Fruit fly (Drosophila melanogaster): Measurements from ENCODE around the gene ScsbetaA.

The ScsbetaA gene

dm6 chr3R:8984602-8985074 is 46.1 kb downstream of the ScsbetaA start, which contains the start of gene CG11970 (continued):
- TF ChIP-seq unpg (GFP tag; optimal IDR thresholded peaks at IDR 0.05) (no peak), CG32532 (GFP tag; IDR thresholded peaks at IDR 0.05) (peak; percentile 43; the same call in 1 of the 2 replicates), Jarid2 (GFP tag; optimal IDR thresholded peaks at IDR 0.05) (no peak), CG8281 (tag; optimal IDR thresholded peaks at IDR 0.05) (no peak), GATAe (GFP tag; conservative IDR thresholded peaks at IDR 0.05) (no peak), CG14014 (GFP tag; IDR thresholded peaks at IDR 0.05) (0 out of 2 replicates have a peak, but pooled peaks have one; percentile 17), Spps (tag; optimal IDR thresholded peaks at IDR 0.05) (no peak), CG2712 (tag; optimal IDR thresholded peaks at IDR 0.05) (peak; percentile 40), mirr (GFP tag; optimal IDR thresholded peaks at IDR 0.05) (no peak), pho (GFP tag; optimal IDR thresholded peaks at IDR 0.05) (peak; percentile 56), Vsx1 (GFP tag; optimal IDR thresholded peaks at IDR 0.05) (no peak), CG14441 (GFP tag; IDR thresholded peaks at IDR 0.05) (peak; percentile 41; the same call in 1 of the 2 replicates), bsh (GFP tag; optimal IDR thresholded peaks at IDR 0.05) (no peak), CG7745 (tag; optimal IDR thresholded peaks at IDR 0.05) (no peak), jumu (GFP tag; optimal IDR thresholded peaks at IDR 0.05) (peak; percentile 22), CG31365 (tag; optimal IDR thresholded peaks at IDR 0.05) (no peak), HmgD (GFP tag; optimal IDR thresholded peaks at IDR 0.05) (no peak), Pdp1 (GFP tag; optimal IDR thresholded peaks at IDR 0.05) (peak; percentile 32 to 47), Sox100B (GFP tag; optimal IDR thresholded peaks at IDR 0.05) (no peak), eyg (GFP tag; optimal IDR thresholded peaks at IDR 0.05) (peak; percentile 25), CG12659 (GFP tag; optimal IDR thresholded peaks at IDR 0.05) (peak; percentile 30), CG7839 (tag; optimal IDR thresholded peaks at IDR 0.05) (no peak), dm (GFP tag; optimal IDR thresholded peaks at IDR 0.05) (peak; percentile 61), CG15601 (tag; optimal IDR thresholded peaks at IDR 0.05) (no peak), Six4 (GFP tag; optimal IDR thresholded peaks at IDR 0.05) (no peak), sisA (GFP tag; IDR thresholded peaks at IDR 0.05) (peak; percentile 55), kay (GFP tag; optimal IDR thresholded peaks at IDR 0.05) (no peak), ro (GFP tag; IDR thresholded peaks at IDR 0.05) (no peak), trh (GFP tag; optimal IDR thresholded peaks at IDR 0.05) (no peak), CG2116 (GFP tag; optimal IDR thresholded peaks at IDR 0.05) (peak; percentile 41), Stat92E (GFP tag; optimal IDR thresholded peaks at IDR 0.05) (no peak), vnd (GFP tag; IDR thresholded peaks at IDR 0.05; ENCODE audit: partially characterized antibody) (0 out of 3 replicates have a peak, but pooled peaks have one; percentile 20), CG6689 (GFP tag; IDR thresholded peaks at IDR 0.05) (peak; percentile 34; the same call in 1 of the 2 replicates), CG15073 (GFP tag; optimal IDR thresholded peaks at IDR 0.05) (no peak), nmo (GFP tag; optimal IDR thresholded peaks at IDR 0.05) (peak; percentile 58), Opbp (GFP tag; IDR thresholded peaks at IDR 0.05; ENCODE audit: partially characterized antibody) (peak; percentile 10; the same call in 1 of the 3 replicates), CG2889 (GFP tag; IDR thresholded peaks at IDR 0.05) (0 out of 3 replicates have a peak, but pooled peaks have one; percentile 30), CG7271 (tag; optimal IDR thresholded peaks at IDR 0.05) (no peak), CG13287 (GFP tag; IDR thresholded peaks at IDR 0.05; ENCODE audit: partially characterized antibody) (peak; percentile 63), sens-2 (GFP tag; IDR thresholded peaks at IDR 0.05) (no peak), pan (optimal IDR thresholded peaks at IDR 0.05) (no peak), pan (GFP tag; optimal IDR thresholded peaks at IDR 0.05 in 1 of 2, IDR thresholded peaks at IDR 0.05 in 1 of 2) (no peak), Atf-2 (GFP tag; optimal IDR thresholded peaks at IDR 0.05) (peak; percentile 17), CG18764 (GFP tag; optimal IDR thresholded peaks at IDR 0.05) (no peak), salm (tag; optimal IDR thresholded peaks at IDR 0.05) (no peak), H15 (GFP tag; IDR thresholded peaks at IDR 0.05) (no peak), lola (GFP tag; optimal IDR thresholded peaks at IDR 0.05) (peak in 1 of 3 experiments; percentile 34), pb (GFP tag; optimal IDR thresholded peaks at IDR 0.05) (no peak), zen (tag; optimal IDR thresholded peaks at IDR 0.05) (no peak)
